Fruit fly (Drosophila melanogaster) whole organism, embryonic: ENCODE results near the gene shi.

Experiments used
- Atf6 ChIP-seq: fragments of 200-800 bp; sonication (Bioruptor generic); IDR thresholded peaks from 2 replicates; pipeline ENCODE4 v1.3.6; 2022; ENCODE audit warnings: missing biosample characterization, missing genetic modification characterization
- BEAF-32 ChIP-seq: fragments of 200-800 bp; sonication (Bioruptor generic); optimal IDR thresholded peaks from 3 replicates; lab custom pipeline; 2017; ENCODE audit warnings: missing biosample characterization, missing genetic modification characterization, mild to moderate bottlenecking, moderate library complexity, missing genetic modification reagents
- CG10267 ChIP-seq: fragments of 200-800 bp; sonication (Bioruptor generic); optimal IDR thresholded peaks from 2 replicates; lab custom pipeline; 2018; ENCODE audit warnings: missing biosample characterization, mild to moderate bottlenecking, missing genetic modification characterization, moderate library complexity
- CG10462 ChIP-seq: fragments of 200-800 bp; sonication (Bioruptor generic); optimal IDR thresholded peaks from 2 replicates; lab custom pipeline; 2016; ENCODE audit warnings: missing biosample characterization, missing genetic modification characterization
- CG10979 ChIP-seq: fragments of 200-800 bp; sonication (Bioruptor generic); optimal IDR thresholded peaks from 2 replicates; lab custom pipeline; 2018; ENCODE audit warnings: missing biosample characterization, mild to moderate bottlenecking, missing genetic modification characterization, moderate library complexity
- CG11695 ChIP-seq: fragments of 200-800 bp; sonication (Bioruptor generic); IDR thresholded peaks from 3 replicates; pipeline ENCODE4 v1.3.6; 2022; ENCODE audit warnings: missing biosample characterization, missing genetic modification characterization
- CG13287 ChIP-seq: fragments of 200-800 bp; sonication (Bioruptor generic); IDR thresholded peaks from 2 replicates; pipeline ENCODE4 v1.3.6; 2022; ENCODE audit warnings: missing biosample characterization, missing genetic modification characterization; ENCODE audit not compliant: partially characterized antibody
- CG13424 ChIP-seq: fragments of 200-800 bp; sonication (Bioruptor generic); optimal IDR thresholded peaks from 2 replicates; lab custom pipeline; 2019; ENCODE audit warnings: missing biosample characterization, mild to moderate bottlenecking, missing genetic modification characterization, moderate library complexity
- CG14710 ChIP-seq: fragments of 200-800 bp; sonication (Bioruptor generic); optimal IDR thresholded peaks from 3 replicates; lab custom pipeline; 2019; ENCODE audit warnings: missing biosample characterization, mild to moderate bottlenecking, missing genetic modification characterization, moderate library complexity
- CG17568 ChIP-seq: fragments of 200-800 bp; sonication (Bioruptor generic); optimal IDR thresholded peaks from 2 replicates; lab custom pipeline; 2018; ENCODE audit warnings: missing biosample characterization, mild to moderate bottlenecking, missing genetic modification characterization, moderate library complexity
- CG2712 ChIP-seq: fragments of 200-800 bp; optimal IDR thresholded peaks from 3 replicates; lab custom pipeline; 2019; ENCODE audit warnings: missing biosample characterization, mild to moderate bottlenecking, missing genetic modification characterization, moderate library complexity
- CG30020 ChIP-seq: fragments of 200-800 bp; optimal IDR thresholded peaks from 2 replicates; lab custom pipeline; 2019; ENCODE audit warnings: missing biosample characterization, mild to moderate bottlenecking, missing genetic modification characterization, moderate library complexity
- CG30403 ChIP-seq: fragments of 200-800 bp; sonication (Bioruptor generic); optimal IDR thresholded peaks from 3 replicates; lab custom pipeline; 2016; ENCODE audit warnings: missing biosample characterization, missing genetic modification characterization
- CG5953 ChIP-seq: fragments of 200-800 bp; sonication (Bioruptor generic); IDR thresholded peaks from 2 replicates; pipeline ENCODE4 v1.3.6; 2022; ENCODE audit warnings: missing biosample characterization, missing genetic modification characterization
- CG8290 ChIP-seq, 3 experiments: fragments of 200-800 bp; sonication (Bioruptor generic); optimal IDR thresholded peaks; 2 replicates each; lab custom pipeline; 2016 to 2019; ENCODE audit warnings: missing biosample characterization in 3 of 3, missing genetic modification characterization in 3 of 3, mild to moderate bottlenecking in 2 of 3, moderate library complexity in 1 of 3
- CG9797 ChIP-seq: fragments of 200-800 bp; sonication (Bioruptor generic); optimal IDR thresholded peaks from 3 replicates; lab custom pipeline; 2018; ENCODE audit warnings: missing biosample characterization, mild to moderate bottlenecking, missing genetic modification characterization
- CG9876 ChIP-seq: fragments of 200-800 bp; sonication (Bioruptor generic); optimal IDR thresholded peaks from 2 replicates; lab custom pipeline; 2016; ENCODE audit warnings: missing biosample characterization, missing genetic modification characterization
- D19B ChIP-seq: fragments of 200-800 bp; sonication (Bioruptor generic); optimal IDR thresholded peaks from 2 replicates; lab custom pipeline; 2017; ENCODE audit warnings: missing biosample characterization, mild to moderate bottlenecking, missing genetic modification characterization
- Dp ChIP-seq: fragments of 200-800 bp; sonication (Bioruptor generic); optimal IDR thresholded peaks from 2 replicates; lab custom pipeline; 2018; ENCODE audit warnings: missing biosample characterization, mild to moderate bottlenecking, missing genetic modification characterization, moderate library complexity
- Drgx ChIP-seq: fragments of 200-800 bp; sonication (Bioruptor generic); IDR thresholded peaks from 2 replicates; pipeline ENCODE4 v1.3.6; 2022; ENCODE audit warnings: missing biosample characterization, missing genetic modification characterization
- Ets97D ChIP-seq: fragments of 200-800 bp; sonication (Bioruptor generic); optimal IDR thresholded peaks from 3 replicates; lab custom pipeline; 2016; ENCODE audit warnings: missing biosample characterization, missing genetic modification characterization
- HLH4C ChIP-seq: fragments of 200-800 bp; sonication (Bioruptor generic); IDR thresholded peaks from 3 replicates; pipeline ENCODE4 v1.3.6; 2022; ENCODE audit warnings: missing biosample characterization, missing genetic modification characterization; ENCODE audit not compliant: partially characterized antibody
- Hr78 ChIP-seq, 2 experiments: fragments of 200-800 bp in 1 of 2; fragments of >200 bp in 1 of 2; sonication (Bioruptor generic) in 1 of 2; optimal IDR thresholded peaks; 2 replicates each; lab custom pipeline; 2017 to 2019; ENCODE audit warnings: missing biosample characterization in 2 of 2, missing genetic modification characterization in 2 of 2, mild to moderate bottlenecking in 1 of 2, moderate library complexity in 1 of 2
- Lhr ChIP-seq: fragments of 200-800 bp; sonication (Bioruptor generic); optimal IDR thresholded peaks from 3 replicates; lab custom pipeline; 2017; ENCODE audit warnings: mild to moderate bottlenecking, missing biosample characterization, missing genetic modification reagents, missing genetic modification characterization
- MTF-1 ChIP-seq: fragments of 200-800 bp; sonication (Bioruptor generic); optimal IDR thresholded peaks from 2 replicates; lab custom pipeline; 2018; ENCODE audit warnings: missing biosample characterization, mild to moderate bottlenecking, missing genetic modification characterization, borderline replicate concordance
- Max ChIP-seq: fragments of 200-800 bp; sonication (Bioruptor generic); optimal IDR thresholded peaks from 2 replicates; lab custom pipeline; 2016; ENCODE audit warnings: missing biosample characterization, mild to moderate bottlenecking, missing genetic modification characterization
- Pdp1 ChIP-seq, 2 experiments: fragments of 200-800 bp; sonication (Bioruptor generic); optimal IDR thresholded peaks; 3 replicates each; lab custom pipeline; 2016; ENCODE audit warnings: missing biosample characterization in 2 of 2, missing genetic modification characterization in 2 of 2, mild to moderate bottlenecking in 1 of 2, moderate library complexity in 1 of 2
- Poxn ChIP-seq: fragments of 200-800 bp; sonication (Bioruptor generic); IDR thresholded peaks from 2 replicates; pipeline ENCODE4 v1.3.6; 2022; ENCODE audit warnings: missing biosample characterization, missing genetic modification characterization
- Sry-δ ChIP-seq: fragments of 200-800 bp; sonication (Bioruptor generic); optimal IDR thresholded peaks from 2 replicates; lab custom pipeline; 2016; ENCODE audit warnings: missing biosample characterization, missing genetic modification characterization
- Tbp ChIP-seq: fragments of >200 bp; optimal IDR thresholded peaks from 2 replicates; lab custom pipeline; 2018; ENCODE audit warnings: missing biosample characterization, missing genetic modification characterization
- cg ChIP-seq: fragments of 200-800 bp; sonication (Bioruptor generic); optimal IDR thresholded peaks from 3 replicates; lab custom pipeline; 2019; ENCODE audit warnings: missing biosample characterization, mild to moderate bottlenecking, missing genetic modification characterization, moderate library complexity
- crol ChIP-seq: fragments of 200-800 bp; sonication (Bioruptor generic); IDR thresholded peaks from 2 replicates; pipeline ENCODE4 v1.3.6; 2022; ENCODE audit warnings: missing biosample characterization, missing genetic modification characterization
- crp ChIP-seq, 2 experiments: fragments of 200-800 bp; sonication (Bioruptor generic); optimal IDR thresholded peaks; 2 replicates in 1 of 2; 3 replicates in 1 of 2; lab custom pipeline; 2017; ENCODE audit warnings: missing biosample characterization in 2 of 2, missing genetic modification characterization in 2 of 2, mild to moderate bottlenecking in 1 of 2, moderate library complexity in 1 of 2
- dpn ChIP-seq, 2 experiments: fragments of 200-800 bp; sonication (Bioruptor generic); optimal IDR thresholded peaks; 3 replicates each; lab custom pipeline; 2016; ENCODE audit warnings: missing biosample characterization in 2 of 2, missing genetic modification characterization in 2 of 2
- exex ChIP-seq: fragments of 200-800 bp; sonication (Bioruptor generic); optimal IDR thresholded peaks from 4 replicates; lab custom pipeline; 2018; ENCODE audit warnings: missing biosample characterization, mild to moderate bottlenecking, missing genetic modification characterization, moderate library complexity
- inv ChIP-seq: fragments of 200-800 bp; sonication (Bioruptor generic); IDR thresholded peaks from 2 replicates; pipeline ENCODE4 v1.3.6; 2022; ENCODE audit warnings: missing biosample characterization, missing genetic modification characterization; ENCODE audit not compliant: partially characterized antibody
- klu ChIP-seq: fragments of 200-800 bp; sonication (Bioruptor generic); IDR thresholded peaks from 2 replicates; pipeline ENCODE4 v1.3.6; 2022; ENCODE audit warnings: missing biosample characterization, missing genetic modification characterization
- nmo ChIP-seq: fragments of 200-800 bp; sonication (Bioruptor generic); optimal IDR thresholded peaks from 2 replicates; lab custom pipeline; 2018; ENCODE audit warnings: missing biosample characterization, mild to moderate bottlenecking, missing genetic modification characterization, moderate library complexity
- otp ChIP-seq: fragments of 200-800 bp; sonication (Bioruptor generic); IDR thresholded peaks from 3 replicates; pipeline ENCODE4, ENCODE4 v1.3.6; 2022; ENCODE audit warnings: missing biosample characterization, missing genetic modification characterization
- pzg ChIP-seq: fragments of 200-800 bp; sonication (Bioruptor generic); optimal IDR thresholded peaks from 3 replicates; lab custom pipeline; 2018; ENCODE audit warnings: missing biosample characterization, mild to moderate bottlenecking, missing genetic modification characterization, moderate library complexity
- schlank ChIP-seq: fragments of 200-800 bp; sonication (Bioruptor generic); optimal IDR thresholded peaks from 2 replicates; lab custom pipeline; 2018; ENCODE audit warnings: missing biosample characterization, mild to moderate bottlenecking, missing genetic modification characterization
- sens ChIP-seq: fragments of 200-800 bp; sonication (Bioruptor generic); peaks from one replicate; lab custom pipeline; 2016; ENCODE audit warnings: missing biosample characterization, missing genetic modification characterization
- slbo ChIP-seq: fragments of 200-800 bp; sonication (Bioruptor generic); IDR thresholded peaks from 2 replicates; pipeline ENCODE4 v1.3.6; 2022; ENCODE audit warnings: missing biosample characterization, missing genetic modification characterization
- slp2 ChIP-seq: fragments of 200-800 bp; sonication (Bioruptor generic); optimal IDR thresholded peaks from 2 replicates; lab custom pipeline; 2016; ENCODE audit warnings: missing biosample characterization, missing genetic modification characterization
- stwl ChIP-seq: fragments of 200-800 bp; sonication (Bioruptor generic); optimal IDR thresholded peaks from 3 replicates; lab custom pipeline; 2018; ENCODE audit warnings: missing biosample characterization, mild to moderate bottlenecking, missing genetic modification characterization, moderate library complexity
- tin ChIP-seq: fragments of 200-800 bp; sonication (Bioruptor generic); optimal IDR thresholded peaks from 3 replicates; lab custom pipeline; 2016; ENCODE audit warnings: missing biosample characterization, missing genetic modification characterization
- unpg ChIP-seq: fragments of 200-800 bp; sonication (Bioruptor generic); optimal IDR thresholded peaks from 3 replicates; lab custom pipeline; 2018; ENCODE audit warnings: missing biosample characterization, mild to moderate bottlenecking, missing genetic modification characterization, moderate library complexity
- yki ChIP-seq: fragments of >200 bp; optimal IDR thresholded peaks from 3 replicates; lab custom pipeline; 2018

shi gene

dm6 chrX:15849021-15849420 is 42.9 kb upstream of the shi start, which contains the start of gene sun (continued):
- peak; percentile 66 for TF ChIP-seq sens
- TF ChIP-seq CG13287 (GFP tag; lab: Robert Waterston, UW): peak; percentile 46; the same call in 1 of the 2 replicates
- peak; percentile 79 for TF ChIP-seq pzg (GFP tag; lab: Kevin White, UChicago)
- TF ChIP-seq Poxn (GFP tag; lab: Robert Waterston, UW): no peak
- TF ChIP-seq Sry-δ (GFP tag; lab: Kevin White, UChicago): peak; percentile 29
- TF ChIP-seq Lhr (GFP tag; lab: Kevin White, UChicago): peak; percentile 10
- TF ChIP-seq CG30403 (GFP tag; lab: Kevin White, UChicago): no peak
- TF ChIP-seq CG11695 (GFP tag; lab: Robert Waterston, UW): no peak
- TF ChIP-seq slp2 (GFP tag; lab: Kevin White, UChicago): no peak
- no peak for TF ChIP-seq crol
- TF ChIP-seq Ets97D (GFP tag; lab: Kevin White, UChicago): peak; percentile 67
- no peak for TF ChIP-seq CG5953 (GFP tag; lab: Robert Waterston, UW)
- TF ChIP-seq inv (GFP tag; lab: Robert Waterston, UW): no peak
- no peak for TF ChIP-seq schlank (tag; lab: Kevin White, UChicago)
- no peak for TF ChIP-seq Hr78 (GFP tag; optimal IDR thresholded peaks at IDR 0.05; lab: Kevin White, UChicago)
- peak in 1 of 2 experiments; percentile 50 for TF ChIP-seq crp (GFP tag; optimal IDR thresholded peaks at IDR 0.05; lab: Kevin White, UChicago)
- TF ChIP-seq tin (GFP tag; lab: Kevin White, UChicago): no peak
- no peak for TF ChIP-seq CG10462
- TF ChIP-seq CG9797 (GFP tag; lab: Kevin White, UChicago): peak; percentile 69
- no peak for TF ChIP-seq D19B (GFP tag; lab: Kevin White, UChicago)
- TF ChIP-seq nmo (GFP tag; lab: Kevin White, UChicago): peak; percentile 3
- TF ChIP-seq klu (GFP tag; lab: Robert Waterston, UW): no peak
- peak; percentile 16 for TF ChIP-seq CG2712 (tag; lab: Kevin White, UChicago)
- 0 out of 3 replicates have a peak, but pooled peaks have one; percentile 32 for TF ChIP-seq HLH4C (GFP tag; lab: Robert Waterston, UW)
- TF ChIP-seq CG14710 (tag; lab: Kevin White, UChicago): peak; percentile 23
- TF ChIP-seq Atf6 (GFP tag; lab: Robert Waterston, UW): 0 out of 2 replicates have a peak, but pooled peaks have one; percentile 24
- TF ChIP-seq slbo (GFP tag; lab: Robert Waterston, UW): no peak
- TF ChIP-seq BEAF-32 (GFP tag; lab: Kevin White, UChicago): peak; percentile 51
- TF ChIP-seq Pdp1 (GFP tag; optimal IDR thresholded peaks at IDR 0.05; lab: Kevin White, UChicago): peak in 1 of 2 experiments; percentile 99
- TF ChIP-seq CG9876 (GFP tag; lab: Kevin White, UChicago): no peak
- no peak for TF ChIP-seq unpg (GFP tag; lab: Kevin White, UChicago)
- no peak for TF ChIP-seq dpn (GFP tag; optimal IDR thresholded peaks at IDR 0.05; lab: Kevin White, UChicago)
- peak; percentile 49 for TF ChIP-seq Dp (GFP tag; lab: Kevin White, UChicago)
- no peak for TF ChIP-seq Tbp (GFP tag; lab: Kevin White, UChicago)
- TF ChIP-seq otp (GFP tag; lab: Robert Waterston, UW): no peak
- TF ChIP-seq CG10979: no peak

- TF ChIP-seq Lhr (GFP tag; lab: Kevin White, UChicago): peak; percentile 47
- TF ChIP-seq BEAF-32 (GFP tag; lab: Kevin White, UChicago): peak; percentile 57
- peak; percentile 39 for TF ChIP-seq CG17568 (GFP tag; lab: Kevin White, UChicago)
- TF ChIP-seq CG30020: peak; percentile 82
- peak; percentile 24 for TF ChIP-seq Max (GFP tag; lab: Kevin White, UChicago)
- TF ChIP-seq Drgx (GFP tag; lab: Robert Waterston, UW): no peak
- peak; percentile 6 for TF ChIP-seq CG13424
- peak; percentile 45 for TF ChIP-seq stwl (tag; lab: Kevin White, UChicago)
- TF ChIP-seq yki (lab: Kevin White, UChicago): no peak
- TF ChIP-seq exex (tag; lab: Kevin White, UChicago): no peak
- peak; percentile 34 for TF ChIP-seq CG10267 (tag; lab: Kevin White, UChicago)
- TF ChIP-seq CG8290 (GFP tag; optimal IDR thresholded peaks at IDR 0.05; lab: Kevin White, UChicago): no peak
- peak in 1 of 2 experiments; percentile 9 for TF ChIP-seq CG8290 (tag; optimal IDR thresholded peaks at IDR 0.05; lab: Kevin White, UChicago)
- TF ChIP-seq cg (GFP tag; lab: Kevin White, UChicago): peak; percentile 85
- peak; percentile 67 for TF ChIP-seq MTF-1 (GFP tag; lab: Kevin White, UChicago)
Measured at dm6 chrX:15852815-15853542, 38.9 kb upstream of the shi start, which contains the start of the genes UBL3 and CG15914. Gene UBL3 (minus strand): TSS chrX:15853175. Gene CG15914 (plus strand): TSS chrX:15853421.
